Worm (Caenorhabditis elegans) whole organism, midembryonic: ENCODE measurements around the gene C05C10.2.

Experiments
- cog-1 ChIP-seq: sonication (generic microtip); optimal IDR thresholded peaks from 2 replicates; lab custom pipeline; 2016; ENCODE audit warnings: missing genetic modification characterization, missing compliant biosample characterization
- flt-1 ChIP-seq: fragments of 200-800 bp; sonication (Bioruptor generic); IDR thresholded peaks from 2 replicates; pipeline ENCODE4 v1.3.6; 2022; ENCODE audit warnings: missing genetic modification characterization, missing compliant biosample characterization
- ref-1 ChIP-seq: fragments of 200-800 bp; sonication (Bioruptor generic); conservative IDR thresholded peaks from 2 replicates; pipeline ENCODE4 v1.3.6; 2022; ENCODE audit warnings: missing genetic modification reagents, missing genetic modification characterization, missing compliant biosample characterization
- tab-1 ChIP-seq: fragments of 200-800 bp; sonication (Bioruptor generic); IDR thresholded peaks from 2 replicates; pipeline ENCODE4 v1.3.6; 2022; ENCODE audit warnings: missing genetic modification characterization, missing compliant biosample characterization
- ztf-29 ChIP-seq: fragments of 200-800 bp; sonication (Bioruptor generic); IDR thresholded peaks from 2 replicates; pipeline ENCODE4 v1.3.6; 2022; ENCODE audit warnings: missing genetic modification reagents, missing genetic modification characterization, missing compliant biosample characterization

ce11 chrII:9936859-9937258, 14.8 kb downstream of the C05C10.2 start, which contains the start of gene C05C10.3:
- TF ChIP-seq cog-1 (tag; lab: Kevin White, UChicago): no peak
- no peak for TF ChIP-seq flt-1
- TF ChIP-seq ref-1 (GFP tag; lab: Robert Waterston, UW): no peak
- no peak for TF ChIP-seq tab-1 (GFP tag; lab: Robert Waterston, UW)
- no peak for TF ChIP-seq ztf-29 (GFP tag; lab: Robert Waterston, UW)
